ENCODE assay signal across 1 fruit fly cellular context in genomic region chr3L:21496865-21497634, dm6.
A peak's percentile ranks its signal among the peaks of the same experiment; 100 is the strongest.
TF ChIP-seq lines count a peak whose summit lies in the region.

Gene Hr78 (minus strand): TSS chr3L:21497494.

TF ChIP-seq in whole organism, embryonic, 481 proteins besides CTCF, POLR2A, EP300 and RAD21 (continued from another document and continues in another):
- no peak for TF ChIP-seq luna (GFP tag; optimal IDR thresholded peaks at IDR 0.05; lab: Kevin White, UChicago)
- peak; percentile 9 for TF ChIP-seq CG2202 (tag; optimal IDR thresholded peaks at IDR 0.05; lab: Kevin White, UChicago)
- peak; percentile 75 for TF ChIP-seq CG4424 (GFP tag; optimal IDR thresholded peaks at IDR 0.05; lab: Kevin White, UChicago)
- TF ChIP-seq en (GFP tag; optimal IDR thresholded peaks at IDR 0.05; lab: Kevin White, UChicago): no peak
- peak; percentile 30 for TF ChIP-seq CG10462 (GFP tag; optimal IDR thresholded peaks at IDR 0.05; lab: Kevin White, UChicago)
- TF ChIP-seq CG32532 (GFP tag; IDR thresholded peaks at IDR 0.05; lab: Robert Waterston, UW): peak; percentile 77
- TF ChIP-seq vnd (GFP tag; IDR thresholded peaks at IDR 0.05; lab: Robert Waterston, UW; ENCODE audit: partially characterized antibody): no peak
- TF ChIP-seq hbn (GFP tag; IDR thresholded peaks at IDR 0.05; lab: Robert Waterston, UW; ENCODE audit: partially characterized antibody): no peak
- peak; percentile 89 for TF ChIP-seq CG17361 (GFP tag; IDR thresholded peaks at IDR 0.05; lab: Robert Waterston, UW)
- peak; percentile 43 for TF ChIP-seq MBD-R2 (GFP tag; IDR thresholded peaks at IDR 0.05; lab: Robert Waterston, UW)
- no peak for TF ChIP-seq CG2199 (GFP tag; IDR thresholded peaks at IDR 0.05; lab: Robert Waterston, UW)
- TF ChIP-seq nerfin-1 (tag; optimal IDR thresholded peaks at IDR 0.05; lab: Kevin White, UChicago): peak; percentile 70
- peak; percentile 80 to 81 for TF ChIP-seq bsh (GFP tag; optimal IDR thresholded peaks at IDR 0.05; lab: Kevin White, UChicago)
- TF ChIP-seq CG13123 (GFP tag; optimal IDR thresholded peaks at IDR 0.05; lab: Kevin White, UChicago): peak; percentile 19
- no peak; the same call in 2 of the 3 replicates for TF ChIP-seq ase (GFP tag; IDR thresholded peaks at IDR 0.05; lab: Robert Waterston, UW)
- peak; percentile 41 for TF ChIP-seq CG4820 (GFP tag; optimal IDR thresholded peaks at IDR 0.05; lab: Kevin White, UChicago)
- peak; percentile 64 for TF ChIP-seq fd96Cb (tag; optimal IDR thresholded peaks at IDR 0.05; lab: Kevin White, UChicago)
- TF ChIP-seq Mes4 (GFP tag; optimal IDR thresholded peaks at IDR 0.05; lab: Kevin White, UChicago): no peak
- TF ChIP-seq Bdp1 (GFP tag; optimal IDR thresholded peaks at IDR 0.05; lab: Kevin White, UChicago): no peak
- peak; percentile 52 for TF ChIP-seq CG7987 (GFP tag; optimal IDR thresholded peaks at IDR 0.05; lab: Kevin White, UChicago)
- peak; percentile 46 for TF ChIP-seq ewg (GFP tag; optimal IDR thresholded peaks at IDR 0.05; lab: Kevin White, UChicago)
- TF ChIP-seq CG32772 (GFP tag; IDR thresholded peaks at IDR 0.05; lab: Robert Waterston, UW): no peak
- TF ChIP-seq CG7839 (tag; optimal IDR thresholded peaks at IDR 0.05; lab: Kevin White, UChicago): peak; percentile 89
- peak; percentile 66; the same call in 1 of the 2 replicates for TF ChIP-seq CG17328 (GFP tag; IDR thresholded peaks at IDR 0.05; lab: Robert Waterston, UW)
- TF ChIP-seq row (GFP tag; IDR thresholded peaks at IDR 0.05; lab: Robert Waterston, UW): peak; percentile 61
- TF ChIP-seq BtbVII (GFP tag; optimal IDR thresholded peaks at IDR 0.05; lab: Kevin White, UChicago): peak; percentile 90
- peak; percentile 72 for TF ChIP-seq CG10543 (GFP tag; optimal IDR thresholded peaks at IDR 0.05; lab: Kevin White, UChicago)
- peak; percentile 70 for TF ChIP-seq CG3995 (GFP tag; optimal IDR thresholded peaks at IDR 0.05; lab: Kevin White, UChicago)
- peak; percentile 84 for TF ChIP-seq nmo (GFP tag; optimal IDR thresholded peaks at IDR 0.05; lab: Kevin White, UChicago)
- TF ChIP-seq br (optimal IDR thresholded peaks at IDR 0.05; lab: Kevin White, UChicago): no peak
- TF ChIP-seq CG31365 (tag; optimal IDR thresholded peaks at IDR 0.05; lab: Kevin White, UChicago): no peak
- peak in 1 of 2 experiments; percentile 92 for TF ChIP-seq Hr51 (GFP tag; optimal IDR thresholded peaks at IDR 0.05; lab: Kevin White, UChicago)
- peak; percentile 49 for TF ChIP-seq CG9932 (GFP tag; IDR thresholded peaks at IDR 0.05; lab: Robert Waterston, UW)
- no peak for TF ChIP-seq fd102C (GFP tag; optimal IDR thresholded peaks at IDR 0.05; lab: Kevin White, UChicago)
- TF ChIP-seq lab (GFP tag; optimal IDR thresholded peaks at IDR 0.05; lab: Kevin White, UChicago): peak; percentile 91
- TF ChIP-seq CG33213 (GFP tag; optimal IDR thresholded peaks at IDR 0.05; lab: Kevin White, UChicago): peak; percentile 35
- TF ChIP-seq D19A (tag; optimal IDR thresholded peaks at IDR 0.05; lab: Kevin White, UChicago): peak; percentile 86
- no peak for TF ChIP-seq CG10565 (GFP tag; optimal IDR thresholded peaks at IDR 0.05; lab: Kevin White, UChicago)
- peak; percentile 76 for TF ChIP-seq CG17568 (GFP tag; optimal IDR thresholded peaks at IDR 0.05; lab: Kevin White, UChicago)
- no peak for TF ChIP-seq Poxn (GFP tag; IDR thresholded peaks at IDR 0.05; lab: Robert Waterston, UW)
- TF ChIP-seq wdn (GFP tag; IDR thresholded peaks at IDR 0.05; lab: Robert Waterston, UW): no peak
- peak; percentile 45 for TF ChIP-seq CG31224 (GFP tag; IDR thresholded peaks at IDR 0.05; lab: Robert Waterston, UW)
- TF ChIP-seq dysf (GFP tag; IDR thresholded peaks at IDR 0.05; lab: Robert Waterston, UW): peak; percentile 80
- TF ChIP-seq Hr78 (GFP tag; optimal IDR thresholded peaks at IDR 0.05; lab: Kevin White, UChicago): peak in 1 of 2 experiments; percentile 95
- TF ChIP-seq grn (GFP tag; optimal IDR thresholded peaks at IDR 0.05; lab: Kevin White, UChicago): no peak
- TF ChIP-seq NC2α (GFP tag; optimal IDR thresholded peaks at IDR 0.05; lab: Kevin White, UChicago): no peak
- peak; percentile 78 for TF ChIP-seq run (tag; optimal IDR thresholded peaks at IDR 0.05; lab: Kevin White, UChicago)
- TF ChIP-seq ftz-f1 (GFP tag; optimal IDR thresholded peaks at IDR 0.05; lab: Kevin White, UChicago): peak; percentile 50
- TF ChIP-seq CG33557 (GFP tag; optimal IDR thresholded peaks at IDR 0.05; lab: Kevin White, UChicago): peak; percentile 67
- TF ChIP-seq CG4730 (GFP tag; IDR thresholded peaks at IDR 0.05; lab: Robert Waterston, UW): no peak
- peak; percentile 57 for TF ChIP-seq CG1529 (GFP tag; optimal IDR thresholded peaks at IDR 0.05; lab: Kevin White, UChicago)
- TF ChIP-seq crol (GFP tag; IDR thresholded peaks at IDR 0.05; lab: Robert Waterston, UW): no peak
- TF ChIP-seq Max (GFP tag; optimal IDR thresholded peaks at IDR 0.05; lab: Kevin White, UChicago): peak; percentile 10
- TF ChIP-seq exex (tag; optimal IDR thresholded peaks at IDR 0.05; lab: Kevin White, UChicago): no peak
- TF ChIP-seq rib (GFP tag; IDR thresholded peaks at IDR 0.05; lab: Robert Waterston, UW): no peak
- no peak for TF ChIP-seq pfk (GFP tag; optimal IDR thresholded peaks at IDR 0.05; lab: Kevin White, UChicago)
- TF ChIP-seq NfI (GFP tag; optimal IDR thresholded peaks at IDR 0.05; lab: Kevin White, UChicago): peak; percentile 77
- peak; percentile 86 for TF ChIP-seq CG13424 (tag; optimal IDR thresholded peaks at IDR 0.05; lab: Kevin White, UChicago)
- TF ChIP-seq mirr (GFP tag; optimal IDR thresholded peaks at IDR 0.05; lab: Kevin White, UChicago): no peak
- TF ChIP-seq Ets65A (GFP tag; lab: Kevin White, UChicago): no peak
- no peak for TF ChIP-seq disco-r (GFP tag; optimal IDR thresholded peaks at IDR 0.05; lab: Kevin White, UChicago)
- peak; percentile 62 for TF ChIP-seq CG8281 (tag; optimal IDR thresholded peaks at IDR 0.05; lab: Kevin White, UChicago)
- TF ChIP-seq kni (GFP tag; optimal IDR thresholded peaks at IDR 0.05; lab: Kevin White, UChicago): peak; percentile 3
- peak; percentile 99 for TF ChIP-seq CG8388 (GFP tag; optimal IDR thresholded peaks at IDR 0.05; lab: Kevin White, UChicago)
- no peak for TF ChIP-seq p53 (GFP tag; optimal IDR thresholded peaks at IDR 0.05; lab: Kevin White, UChicago)
- peak; percentile 8 for TF ChIP-seq Side (GFP tag; optimal IDR thresholded peaks at IDR 0.05; lab: Kevin White, UChicago)
- TF ChIP-seq Dref (GFP tag; IDR thresholded peaks at IDR 0.05; lab: Robert Waterston, UW): no peak
- TF ChIP-seq CHES-1-like (GFP tag; optimal IDR thresholded peaks at IDR 0.05; lab: Kevin White, UChicago): no peak
- TF ChIP-seq gfzf (GFP tag; optimal IDR thresholded peaks at IDR 0.05; lab: Kevin White, UChicago): peak; percentile 88
- peak; percentile 41 for TF ChIP-seq CG1603 (tag; optimal IDR thresholded peaks at IDR 0.05; lab: Kevin White, UChicago)
- TF ChIP-seq CG10366 (GFP tag; IDR thresholded peaks at IDR 0.05; lab: Robert Waterston, UW): peak; percentile 39
- peak; percentile 90 for TF ChIP-seq CG15269 (tag; optimal IDR thresholded peaks at IDR 0.05; lab: Kevin White, UChicago)
- no peak for TF ChIP-seq CG1647 (GFP tag; optimal IDR thresholded peaks at IDR 0.05; lab: Kevin White, UChicago)
- TF ChIP-seq HLH4C (GFP tag; IDR thresholded peaks at IDR 0.05; lab: Robert Waterston, UW; ENCODE audit: partially characterized antibody): no peak
- peak; percentile 37 for TF ChIP-seq twi (tag; optimal IDR thresholded peaks at IDR 0.05; lab: Kevin White, UChicago)
- TF ChIP-seq tap (tag; optimal IDR thresholded peaks at IDR 0.05; lab: Kevin White, UChicago): peak; percentile 69
- no peak for TF ChIP-seq ham (GFP tag; IDR thresholded peaks at IDR 0.05; lab: Robert Waterston, UW)
- TF ChIP-seq Adf1 (GFP tag; IDR thresholded peaks at IDR 0.05; lab: Robert Waterston, UW): no peak; the same call in 1 of the 2 replicates
- TF ChIP-seq PHDP (tag; optimal IDR thresholded peaks at IDR 0.05; lab: Kevin White, UChicago): peak; percentile 89
- peak; percentile 88 for TF ChIP-seq sens (GFP tag; lab: Kevin White, UChicago)
- peak; percentile 79 for TF ChIP-seq gsb-n (tag; optimal IDR thresholded peaks at IDR 0.05; lab: Kevin White, UChicago)
- TF ChIP-seq CG13287 (GFP tag; IDR thresholded peaks at IDR 0.05; lab: Robert Waterston, UW; ENCODE audit: partially characterized antibody): no peak; the same call in 1 of the 2 replicates
- TF ChIP-seq CkIIα-i1 (GFP tag; IDR thresholded peaks at IDR 0.05; lab: Robert Waterston, UW): no peak
- peak; percentile 55 for TF ChIP-seq ara (GFP tag; IDR thresholded peaks at IDR 0.05; lab: Robert Waterston, UW)
- peak; percentile 64 for TF ChIP-seq corto (GFP tag; optimal IDR thresholded peaks at IDR 0.05; lab: Kevin White, UChicago)
- TF ChIP-seq CG30020 (tag; optimal IDR thresholded peaks at IDR 0.05; lab: Kevin White, UChicago): peak; percentile 50
- TF ChIP-seq CG31388 (GFP tag; optimal IDR thresholded peaks at IDR 0.05; lab: Kevin White, UChicago): peak; percentile 14
- peak; percentile 54 for TF ChIP-seq CG12219 (GFP tag; optimal IDR thresholded peaks at IDR 0.05; lab: Kevin White, UChicago)
- no peak for TF ChIP-seq gro (GFP tag; optimal IDR thresholded peaks at IDR 0.05; lab: Kevin White, UChicago)
- TF ChIP-seq ATbp (GFP tag; optimal IDR thresholded peaks at IDR 0.05; lab: Kevin White, UChicago): peak; percentile 79
- no peak for TF ChIP-seq TFAM (GFP tag; optimal IDR thresholded peaks at IDR 0.05; lab: Kevin White, UChicago)
- TF ChIP-seq pho (GFP tag; optimal IDR thresholded peaks at IDR 0.05; lab: Kevin White, UChicago): no peak
- TF ChIP-seq CG14667 (GFP tag; IDR thresholded peaks at IDR 0.05; lab: Robert Waterston, UW): no peak; the same call in 1 of the 2 replicates
- TF ChIP-seq HLHmδ (GFP tag; optimal IDR thresholded peaks at IDR 0.05; lab: Kevin White, UChicago): no peak
- peak; percentile 71 for TF ChIP-seq CG7271 (tag; optimal IDR thresholded peaks at IDR 0.05; lab: Kevin White, UChicago)
- peak; percentile 9 for TF ChIP-seq Myb (GFP tag; optimal IDR thresholded peaks at IDR 0.05; lab: Kevin White, UChicago)
- peak; percentile 87 for TF ChIP-seq CG2712 (tag; optimal IDR thresholded peaks at IDR 0.05; lab: Kevin White, UChicago)
- TF ChIP-seq gt (GFP tag; IDR thresholded peaks at IDR 0.05; lab: Robert Waterston, UW): 0 out of 2 replicates have a peak, but pooled peaks have one; percentile 28
- TF ChIP-seq CG12299 (tag; optimal IDR thresholded peaks at IDR 0.05; lab: Kevin White, UChicago): peak; percentile 71
- peak; percentile 54 for TF ChIP-seq CG3407 (GFP tag; optimal IDR thresholded peaks at IDR 0.05; lab: Kevin White, UChicago)
- TF ChIP-seq unpg (GFP tag; optimal IDR thresholded peaks at IDR 0.05; lab: Kevin White, UChicago): peak; percentile 86
- TF ChIP-seq aop (GFP tag; IDR thresholded peaks at IDR 0.05; lab: Robert Waterston, UW): no peak
- no peak for TF ChIP-seq oc (tag; optimal IDR thresholded peaks at IDR 0.05; lab: Kevin White, UChicago)
- TF ChIP-seq esg (GFP tag; conservative IDR thresholded peaks at IDR 0.05; lab: Robert Waterston, UW): peak; percentile 40; the same call in 1 of the 2 replicates
- TF ChIP-seq CG8290 (GFP tag; optimal IDR thresholded peaks at IDR 0.05; lab: Kevin White, UChicago): no peak
- TF ChIP-seq CG8290 (tag; optimal IDR thresholded peaks at IDR 0.05; lab: Kevin White, UChicago): peak; percentile 3 to 38
- peak; percentile 67 for TF ChIP-seq lbe (GFP tag; optimal IDR thresholded peaks at IDR 0.05; lab: Kevin White, UChicago)
- TF ChIP-seq Deaf1 (tag; optimal IDR thresholded peaks at IDR 0.05; lab: Kevin White, UChicago): peak; percentile 69
- TF ChIP-seq ERR (GFP tag; optimal IDR thresholded peaks at IDR 0.05; lab: Kevin White, UChicago): no peak
- TF ChIP-seq Nf-YA (GFP tag; IDR thresholded peaks at IDR 0.05; lab: Robert Waterston, UW): no peak
- no peak for TF ChIP-seq mam (GFP tag; optimal IDR thresholded peaks at IDR 0.05; lab: Kevin White, UChicago)
- TF ChIP-seq Camta (GFP tag; optimal IDR thresholded peaks at IDR 0.05; lab: Kevin White, UChicago): no peak
- 0 out of 2 replicates have a peak, but pooled peaks have one; percentile 4 for TF ChIP-seq peb (GFP tag; IDR thresholded peaks at IDR 0.05; lab: Robert Waterston, UW)
- TF ChIP-seq CG13624 (GFP tag; optimal IDR thresholded peaks at IDR 0.05; lab: Kevin White, UChicago): no peak
- TF ChIP-seq H15 (GFP tag; IDR thresholded peaks at IDR 0.05; lab: Robert Waterston, UW): no peak
- no peak for TF ChIP-seq jigr1 (GFP tag; IDR thresholded peaks at IDR 0.05; lab: Robert Waterston, UW)
- peak; percentile 89; the same call in 2 of the 3 replicates for TF ChIP-seq CG11695 (GFP tag; IDR thresholded peaks at IDR 0.05; lab: Robert Waterston, UW)
- TF ChIP-seq CG32767 (GFP tag; IDR thresholded peaks at IDR 0.05; lab: Robert Waterston, UW): peak; percentile 69
- no peak for TF ChIP-seq CG7963 (GFP tag; IDR thresholded peaks at IDR 0.05; lab: Robert Waterston, UW; ENCODE audit: partially characterized antibody)
- TF ChIP-seq CG3065 (GFP tag; optimal IDR thresholded peaks at IDR 0.05; lab: Kevin White, UChicago): peak; percentile 24
- no peak for TF ChIP-seq fru (optimal IDR thresholded peaks at IDR 0.05; lab: Kevin White, UChicago)
- TF ChIP-seq CG18599 (GFP tag; optimal IDR thresholded peaks at IDR 0.05; lab: Kevin White, UChicago): peak; percentile 89
- peak; percentile 90 for TF ChIP-seq CG6765 (GFP tag; optimal IDR thresholded peaks at IDR 0.05; lab: Kevin White, UChicago)
- no peak for TF ChIP-seq tup (GFP tag; optimal IDR thresholded peaks at IDR 0.05; lab: Kevin White, UChicago)
- peak; percentile 3 for TF ChIP-seq lilli (GFP tag; optimal IDR thresholded peaks at IDR 0.05; lab: Kevin White, UChicago)
- TF ChIP-seq stc (GFP tag; IDR thresholded peaks at IDR 0.05; lab: Robert Waterston, UW): peak; percentile 62
- peak; percentile 32 for TF ChIP-seq CG15479 (GFP tag; optimal IDR thresholded peaks at IDR 0.05; lab: Kevin White, UChicago)
- TF ChIP-seq tll (GFP tag; optimal IDR thresholded peaks at IDR 0.05; lab: Kevin White, UChicago): no peak
- no peak for TF ChIP-seq CG8089 (GFP tag; optimal IDR thresholded peaks at IDR 0.05; lab: Kevin White, UChicago)
- TF ChIP-seq scrt (GFP tag; optimal IDR thresholded peaks at IDR 0.05; lab: Kevin White, UChicago): peak; percentile 91
- peak; percentile 73 for TF ChIP-seq CG9817 (tag; optimal IDR thresholded peaks at IDR 0.05; lab: Kevin White, UChicago)
- TF ChIP-seq CG4617 (GFP tag; optimal IDR thresholded peaks at IDR 0.05; lab: Kevin White, UChicago; ENCODE audit: borderline replicate concordance): peak; percentile 75
- peak; percentile 88 for TF ChIP-seq gcm (GFP tag; optimal IDR thresholded peaks at IDR 0.05; lab: Kevin White, UChicago)
- TF ChIP-seq B-H1 (GFP tag; IDR thresholded peaks at IDR 0.05; lab: Robert Waterston, UW): no peak; the same call in 2 of the 3 replicates
